Fruit fly (Drosophila melanogaster): ENCODE data around the gene CG42342.

- TF ChIP-seq pan (optimal IDR thresholded peaks at IDR 0.05): no peak
- TF ChIP-seq EcR (GFP tag; optimal IDR thresholded peaks at IDR 0.05): no peak
- TF ChIP-seq psq (optimal IDR thresholded peaks at IDR 0.05): no peak
- no peak for TF ChIP-seq usp (GFP tag; optimal IDR thresholded peaks at IDR 0.05)
- TF ChIP-seq CG8478 (optimal IDR thresholded peaks at IDR 0.05): no peak
- TF ChIP-seq Dll (optimal IDR thresholded peaks at IDR 0.05): no peak
Measured at dm6 chr3R:16497379-16497778, 5.2 kb upstream of the CG42342 start.
